Worm (Caenorhabditis elegans) whole organism, young adult: ENCODE data around the gene T23B5.6.
A peak's percentile ranks its signal among the peaks of the same experiment; 100 is the strongest.

Experiments used
- F49E8.2 ChIP-seq: sonication (generic microtip); optimal IDR thresholded peaks from 3 replicates; lab custom pipeline; 2017; ENCODE audit warnings: missing genetic modification characterization, mild to moderate bottlenecking, missing compliant biosample characterization, antibody characterized with exemption, moderate library complexity; ENCODE audit not compliant: insufficient read depth
- Y56A3A.18 ChIP-seq: fragments of 200-800 bp; sonication (Bioruptor generic); IDR thresholded peaks from 2 replicates; pipeline ENCODE4 v1.3.6; 2022; ENCODE audit warnings: missing genetic modification reagents, missing genetic modification characterization, missing compliant biosample characterization
- Y95B8A.8 ChIP-seq: fragments of 200-800 bp; sonication (Bioruptor generic); IDR thresholded peaks from 2 replicates; pipeline ENCODE4 v1.3.6; 2022; ENCODE audit warnings: missing genetic modification reagents, missing genetic modification characterization, missing compliant biosample characterization
- ceh-27 ChIP-seq: fragments of 200-800 bp; sonication (Bioruptor generic); optimal IDR thresholded peaks from 2 replicates; lab custom pipeline; 2018; ENCODE audit warnings: mild to moderate bottlenecking, missing genetic modification characterization, moderate library complexity, missing compliant biosample characterization
- dpl-1 ChIP-seq: fragments of 150-350 bp; optimal IDR thresholded peaks from 2 replicates; lab custom pipeline; 2014; ENCODE audit warnings: missing biosample characterization, missing genetic modification reagents, missing genetic modification characterization
- ets-4 ChIP-seq: fragments of 200-800 bp; sonication (Bioruptor generic); optimal IDR thresholded peaks from 2 replicates; lab custom pipeline; 2018; ENCODE audit warnings: mild to moderate bottlenecking, missing genetic modification characterization, missing compliant biosample characterization
- hmg-20 ChIP-seq: fragments of 200-800 bp; sonication (Bioruptor generic); IDR thresholded peaks from 2 replicates; pipeline ENCODE4 v1.3.6; 2022; ENCODE audit warnings: missing genetic modification reagents, missing genetic modification characterization, missing compliant biosample characterization
- lsl-1 ChIP-seq: fragments of 200-800 bp; sonication (Bioruptor generic); optimal IDR thresholded peaks from 2 replicates; lab custom pipeline; 2018; ENCODE audit warnings: mild to moderate bottlenecking, missing genetic modification characterization, moderate library complexity, missing compliant biosample characterization
- madf-3 ChIP-seq: fragments of 200-800 bp; sonication (Bioruptor generic); IDR thresholded peaks from 2 replicates; pipeline ENCODE4 v1.3.6; 2022; ENCODE audit warnings: missing genetic modification reagents, missing genetic modification characterization, missing compliant biosample characterization
- nhr-27 ChIP-seq: fragments of 200-800 bp; sonication (Bioruptor generic); optimal IDR thresholded peaks from 2 replicates; lab custom pipeline; 2018; ENCODE audit warnings: mild to moderate bottlenecking, missing genetic modification characterization, moderate library complexity, missing compliant biosample characterization
- snpc-1.3 ChIP-seq: sonication (generic microtip); optimal IDR thresholded peaks from 2 replicates; lab custom pipeline; 2017; ENCODE audit warnings: missing genetic modification characterization, mild to moderate bottlenecking, missing compliant biosample characterization, antibody characterized with exemption, moderate library complexity, missing genotype, missing genetic modification reagents; ENCODE audit not compliant: insufficient read depth
- ztf-22 ChIP-seq: fragments of 200-800 bp; sonication (Bioruptor generic); optimal IDR thresholded peaks from 2 replicates; lab custom pipeline; 2018; ENCODE audit warnings: mild to moderate bottlenecking, missing genetic modification characterization, moderate library complexity, missing compliant biosample characterization
- ztf-28 ChIP-seq: fragments of 200-800 bp; sonication (Bioruptor generic); IDR thresholded peaks from 2 replicates; pipeline ENCODE4 v1.3.6; 2022; ENCODE audit warnings: missing genetic modification reagents, missing genetic modification characterization, missing compliant biosample characterization

The T23B5.6 gene

DNA sequence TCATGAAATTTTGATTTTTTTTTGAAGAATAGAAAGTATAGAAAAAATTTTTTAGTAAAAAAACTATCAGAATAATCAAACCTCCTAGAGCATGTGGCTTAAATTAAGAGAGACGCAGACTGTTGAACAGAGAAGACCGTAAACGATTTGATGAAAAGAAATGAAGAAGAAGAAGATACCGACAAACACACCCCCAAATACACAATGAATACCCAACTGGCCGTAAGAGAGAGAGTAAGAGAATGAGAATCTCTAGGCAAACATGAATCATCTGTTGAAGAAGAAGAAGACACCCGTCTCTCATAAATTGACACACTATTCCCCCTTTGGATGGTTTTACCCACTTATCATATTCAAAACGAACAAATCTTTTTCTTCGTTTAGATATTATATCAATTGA is 43.2 kb downstream of the T23B5.6 start:
- no peak for TF ChIP-seq Y56A3A.18 (GFP tag; lab: Robert Waterston, UW)
- TF ChIP-seq lsl-1 (GFP tag; lab: Kevin White, UChicago), result no peak

DNA sequence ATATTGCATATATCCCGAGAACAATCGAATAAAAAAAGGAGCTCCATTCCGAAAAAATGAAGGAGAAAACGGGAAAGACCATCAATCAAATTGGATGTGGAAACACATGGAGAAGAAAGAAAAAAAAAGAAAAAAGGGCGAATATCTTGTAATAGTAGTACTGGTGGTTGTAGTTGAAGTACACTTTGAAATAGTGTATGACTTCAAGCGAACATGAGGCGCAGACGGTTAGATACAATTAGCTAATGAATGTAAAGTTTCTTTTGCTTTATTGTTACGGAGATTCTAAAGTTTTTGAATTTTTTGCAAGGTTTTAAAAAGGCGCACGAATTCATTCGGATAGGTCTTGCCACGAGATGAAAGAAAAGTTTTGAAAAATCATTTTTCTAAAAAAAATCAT is 44.6 kb downstream of the T23B5.6 start:
- no peak for TF ChIP-seq dpl-1 (GFP tag; lab: Kevin White, UChicago)
- TF ChIP-seq ceh-27, result no peak
- TF ChIP-seq madf-3 (GFP tag; lab: Robert Waterston, UW), result no peak
- no peak for TF ChIP-seq ztf-22 (GFP tag; lab: Kevin White, UChicago)
- no peak for TF ChIP-seq hmg-20 (GFP tag; lab: Robert Waterston, UW)
- TF ChIP-seq F49E8.2 (tag; lab: Kevin White, UChicago), result no peak
- TF ChIP-seq ztf-28 (GFP tag; lab: Robert Waterston, UW), result no peak

DNA sequence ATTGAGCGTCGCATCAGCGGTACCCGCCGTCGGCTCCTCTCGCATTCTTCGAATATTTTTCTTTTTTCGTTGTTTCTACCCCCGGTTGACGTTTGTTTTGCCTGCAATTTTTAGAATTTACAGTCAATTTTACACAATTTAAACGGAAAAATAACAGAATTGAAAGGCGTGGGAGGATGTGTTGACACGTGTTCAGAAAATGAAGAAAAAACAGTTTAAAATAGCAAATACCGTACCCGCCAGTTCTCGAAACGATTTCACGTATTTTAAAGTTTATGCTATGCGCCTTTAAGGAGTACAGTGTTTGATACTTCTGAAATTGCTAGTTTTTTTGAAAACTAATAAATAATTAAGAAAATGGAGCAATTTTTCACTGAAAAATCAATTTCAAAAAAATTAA is 46.1 kb downstream of the T23B5.6 start, which contains the start of gene ark-1:
Gene ark-1, minus strand, starts transcription at position 101 of the 400 bp plus-strand sequence.
- TF ChIP-seq snpc-1.3 (tag; lab: Kevin White, UChicago), result no peak
- peak; percentile 22 for TF ChIP-seq lsl-1 (GFP tag; lab: Kevin White, UChicago)
- TF ChIP-seq nhr-27 (tag; lab: Kevin White, UChicago), result no peak
- TF ChIP-seq ets-4 (GFP tag; lab: Kevin White, UChicago), result no peak
- no peak for TF ChIP-seq Y95B8A.8
- TF ChIP-seq, all 124 proteins: peak for 1
